Worm (Caenorhabditis elegans) whole organism, midembryonic: ENCODE measurements around the gene ZK686.2.

Experiments
- T22C8.4 ChIP-seq: fragments of 200-800 bp; sonication (Bioruptor generic); IDR thresholded peaks from 2 replicates; pipeline ENCODE4 v1.3.6; 2022; ENCODE audit warnings: missing genetic modification characterization, missing compliant biosample characterization
- flt-1 ChIP-seq: fragments of 200-800 bp; sonication (Bioruptor generic); IDR thresholded peaks from 2 replicates; pipeline ENCODE4 v1.3.6; 2022; ENCODE audit warnings: missing genetic modification characterization, missing compliant biosample characterization
- klf-2 ChIP-seq: fragments of 200-800 bp; sonication (Bioruptor generic); conservative IDR thresholded peaks from 2 replicates; pipeline ENCODE4 v1.3.6; 2022; ENCODE audit warnings: missing genetic modification reagents, missing genetic modification characterization, missing compliant biosample characterization
- med-1 ChIP-seq: sonication (generic microtip); optimal IDR thresholded peaks from 2 replicates; lab custom pipeline; 2017; ENCODE audit warnings: missing genetic modification characterization, mild to moderate bottlenecking, missing compliant biosample characterization, antibody characterized with exemption, missing genetic modification reagents; ENCODE audit not compliant: insufficient read depth
- ref-1 ChIP-seq: fragments of 200-800 bp; sonication (Bioruptor generic); conservative IDR thresholded peaks from 2 replicates; pipeline ENCODE4 v1.3.6; 2022; ENCODE audit warnings: missing genetic modification reagents, missing genetic modification characterization, missing compliant biosample characterization
- tab-1 ChIP-seq: fragments of 200-800 bp; sonication (Bioruptor generic); IDR thresholded peaks from 2 replicates; pipeline ENCODE4 v1.3.6; 2022; ENCODE audit warnings: missing genetic modification characterization, missing compliant biosample characterization
- ztf-23 ChIP-seq: fragments of 200-800 bp; sonication (Bioruptor generic); IDR thresholded peaks from 2 replicates; pipeline ENCODE4 v1.3.6; 2022; ENCODE audit warnings: missing genetic modification reagents, missing genetic modification characterization, missing compliant biosample characterization
- ztf-29 ChIP-seq: fragments of 200-800 bp; sonication (Bioruptor generic); IDR thresholded peaks from 2 replicates; pipeline ENCODE4 v1.3.6; 2022; ENCODE audit warnings: missing genetic modification reagents, missing genetic modification characterization, missing compliant biosample characterization

DNA sequence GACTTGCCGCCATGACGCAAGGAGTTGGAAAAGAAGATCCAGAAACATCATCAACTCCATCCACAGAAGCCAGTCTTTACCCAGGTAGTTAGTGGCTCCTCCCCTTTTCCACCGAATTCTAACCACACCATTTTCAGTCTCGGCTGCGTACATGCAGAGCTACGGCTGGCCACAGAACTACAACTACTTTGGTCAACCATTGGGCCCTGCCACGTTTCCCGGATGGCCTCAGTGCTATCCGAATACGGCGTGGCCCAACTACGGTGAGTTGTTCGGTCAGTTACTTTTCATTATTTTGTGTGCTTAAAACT, 49.2 kb upstream of the ZK686.2 start:
- TF ChIP-seq klf-2 (GFP tag; lab: Robert Waterston, UW) (no peak), ztf-29 (GFP tag; lab: Robert Waterston, UW) (no peak), flt-1 (GFP tag; lab: Robert Waterston, UW) (no peak), ztf-23 (GFP tag; lab: Robert Waterston, UW) (no peak), med-1 (GFP tag; lab: Kevin White, UChicago) (no peak), ref-1 (GFP tag; lab: Robert Waterston, UW) (no peak), T22C8.4 (no peak), tab-1 (no peak)
